Fruit fly (Drosophila melanogaster) whole organism, prepupa: Measurements from ENCODE around the gene JMJD7.
A peak's percentile ranks its signal among the peaks of the same experiment; 100 is the strongest.

ENCODE experiments used
- CG10631 ChIP-seq: fragments of 200-800 bp; sonication (Bioruptor generic); optimal IDR thresholded peaks from 2 replicates; lab custom pipeline; 2016; ENCODE audit warnings: missing biosample characterization, missing genetic modification characterization
- CG10669 ChIP-seq: fragments of 200-800 bp; sonication (Bioruptor generic); optimal IDR thresholded peaks from 3 replicates; lab custom pipeline; 2018; ENCODE audit warnings: missing biosample characterization, mild to moderate bottlenecking, missing genetic modification characterization, moderate library complexity
- CG11762 ChIP-seq: fragments of 200-800 bp; sonication (Bioruptor generic); optimal IDR thresholded peaks from 3 replicates; lab custom pipeline; 2016; ENCODE audit warnings: missing biosample characterization, missing genetic modification characterization; ENCODE audit not compliant: insufficient read depth
- CG15336 ChIP-seq: fragments of 200-800 bp; sonication (Bioruptor generic); IDR thresholded peaks from 2 replicates; pipeline ENCODE4 v1.3.6; 2022; ENCODE audit warnings: missing biosample characterization, missing genetic modification characterization
- CG1621 ChIP-seq: fragments of 200-800 bp; sonication (Bioruptor generic); optimal IDR thresholded peaks from 3 replicates; lab custom pipeline; 2018; ENCODE audit warnings: missing biosample characterization, mild to moderate bottlenecking, missing genetic modification characterization
- CG3032 ChIP-seq: fragments of 200-800 bp; optimal IDR thresholded peaks from 2 replicates; lab custom pipeline; 2019; ENCODE audit warnings: missing biosample characterization, mild to moderate bottlenecking, missing genetic modification characterization, moderate library complexity
- CG31627 ChIP-seq: fragments of 200-800 bp; sonication (Bioruptor generic); optimal IDR thresholded peaks from 3 replicates; lab custom pipeline; 2016; ENCODE audit warnings: missing biosample characterization, missing genetic modification characterization
- CG32006 ChIP-seq: fragments of 200-800 bp; sonication (Bioruptor generic); optimal IDR thresholded peaks from 3 replicates; lab custom pipeline; 2017; ENCODE audit warnings: missing biosample characterization, mild to moderate bottlenecking, missing genetic modification characterization
- CG34406 ChIP-seq: fragments of 200-800 bp; sonication (Bioruptor generic); optimal IDR thresholded peaks from 3 replicates; lab custom pipeline; 2016; ENCODE audit warnings: missing biosample characterization, missing genetic modification characterization
- CG6163 ChIP-seq: fragments of 200-800 bp; sonication (Bioruptor generic); IDR thresholded peaks from 3 replicates; pipeline ENCODE4 v1.3.6; 2022; ENCODE audit warnings: missing biosample characterization, missing genetic modification characterization
- CG6276 ChIP-seq: fragments of 200-800 bp; sonication (Bioruptor generic); optimal IDR thresholded peaks from 2 replicates; lab custom pipeline; 2017; ENCODE audit warnings: missing biosample characterization, mild to moderate bottlenecking, missing genetic modification characterization
- CG6854 ChIP-seq: fragments of 200-800 bp; sonication (Bioruptor generic); optimal IDR thresholded peaks from 2 replicates; lab custom pipeline; 2017; ENCODE audit warnings: missing biosample characterization, mild to moderate bottlenecking, missing genetic modification characterization
- CG7368 ChIP-seq: fragments of 200-800 bp; sonication (Bioruptor generic); optimal IDR thresholded peaks from 3 replicates; lab custom pipeline; 2016; ENCODE audit warnings: missing biosample characterization, missing genetic modification characterization
- CG8119 ChIP-seq: fragments of 200-800 bp; sonication (Bioruptor generic); IDR thresholded peaks from 3 replicates; pipeline ENCODE4 v1.3.6; 2022; ENCODE audit warnings: missing biosample characterization, missing genetic modification characterization
- CG8319 ChIP-seq: fragments of 200-800 bp; sonication (Bioruptor generic); optimal IDR thresholded peaks from 3 replicates; lab custom pipeline; 2016; ENCODE audit warnings: missing biosample characterization, missing genetic modification characterization
- CG8632 ChIP-seq: fragments of 200-800 bp; sonication (Bioruptor generic); optimal IDR thresholded peaks from 3 replicates; lab custom pipeline; 2016; ENCODE audit warnings: missing biosample characterization, missing genetic modification characterization
- Eip78C ChIP-seq: fragments of 200-800 bp; sonication (Bioruptor generic); peaks from one replicate; lab custom pipeline; 2016; ENCODE audit warnings: missing biosample characterization, missing genetic modification characterization
- Eip93F ChIP-seq: fragments of 200-800 bp; sonication (Bioruptor generic); optimal IDR thresholded peaks from 2 replicates; lab custom pipeline; 2016; ENCODE audit warnings: missing biosample characterization, mild to moderate bottlenecking, missing genetic modification characterization
- Ets21C ChIP-seq: fragments of 200-800 bp; sonication (Bioruptor generic); optimal IDR thresholded peaks from 3 replicates; lab custom pipeline; 2016; ENCODE audit warnings: missing biosample characterization, missing genetic modification characterization
- Ets96B ChIP-seq: fragments of 200-800 bp; optimal IDR thresholded peaks from 2 replicates; lab custom pipeline; 2019; ENCODE audit warnings: missing biosample characterization, mild to moderate bottlenecking, missing genetic modification characterization, moderate library complexity
- Gug ChIP-seq: fragments of 200-800 bp; sonication (Bioruptor generic); IDR thresholded peaks from 2 replicates; pipeline ENCODE4 v1.3.6; 2022; ENCODE audit warnings: missing biosample characterization, missing genetic modification characterization
- Hr39 ChIP-seq: fragments of 200-800 bp; sonication (Bioruptor generic); optimal IDR thresholded peaks from 2 replicates; lab custom pipeline; 2016; ENCODE audit warnings: missing biosample characterization, missing genetic modification characterization
- Hr4 ChIP-seq: fragments of 200-800 bp; sonication (Bioruptor generic); optimal IDR thresholded peaks from 3 replicates; lab custom pipeline; 2016; ENCODE audit warnings: missing biosample characterization, missing genetic modification characterization
- Lpt ChIP-seq: fragments of 200-800 bp; sonication (Bioruptor generic); optimal IDR thresholded peaks from 3 replicates; lab custom pipeline; 2016; ENCODE audit warnings: missing biosample characterization, missing genetic modification characterization
- Met ChIP-seq: fragments of 200-800 bp; sonication (Bioruptor generic); optimal IDR thresholded peaks from 3 replicates; lab custom pipeline; 2016; ENCODE audit warnings: missing biosample characterization, missing genetic modification characterization
- OdsH ChIP-seq: fragments of 200-800 bp; sonication (Bioruptor generic); optimal IDR thresholded peaks from 3 replicates; lab custom pipeline; 2016; ENCODE audit warnings: missing biosample characterization, missing genetic modification characterization
- Sox102F ChIP-seq: fragments of 200-800 bp; sonication (Bioruptor generic); optimal IDR thresholded peaks from 2 replicates; lab custom pipeline; 2016; ENCODE audit warnings: missing biosample characterization, mild to moderate bottlenecking, missing genetic modification characterization
- Sox14 ChIP-seq: fragments of 200-800 bp; sonication (Bioruptor generic); optimal IDR thresholded peaks from 3 replicates; lab custom pipeline; 2016; ENCODE audit warnings: missing biosample characterization, missing genetic modification characterization
- Sox15 ChIP-seq: fragments of 200-800 bp; sonication (Bioruptor generic); optimal IDR thresholded peaks from 3 replicates; lab custom pipeline; 2016; ENCODE audit warnings: missing biosample characterization, missing genetic modification characterization
- achi ChIP-seq: fragments of 200-800 bp; sonication (Bioruptor generic); optimal IDR thresholded peaks from 3 replicates; lab custom pipeline; 2016; ENCODE audit warnings: missing biosample characterization, missing genetic modification characterization
- acj6 ChIP-seq: fragments of 200-800 bp; sonication (Bioruptor generic); optimal IDR thresholded peaks from 3 replicates; lab custom pipeline; 2016; ENCODE audit warnings: missing biosample characterization, missing genetic modification characterization
- cyc ChIP-seq: fragments of 200-800 bp; sonication (Bioruptor generic); optimal IDR thresholded peaks from 3 replicates; lab custom pipeline; 2016; ENCODE audit warnings: missing biosample characterization, missing genetic modification characterization
- dac ChIP-seq: fragments of 200-800 bp; sonication (Bioruptor generic); optimal IDR thresholded peaks from 2 replicates; lab custom pipeline; 2017; ENCODE audit warnings: missing biosample characterization, mild to moderate bottlenecking, missing genetic modification characterization
- dsx ChIP-seq: fragments of 200-800 bp; optimal IDR thresholded peaks from 3 replicates; lab custom pipeline; 2019; ENCODE audit warnings: missing biosample characterization, mild to moderate bottlenecking, missing genetic modification characterization, moderate library complexity; ENCODE audit not compliant: poor library complexity, severe bottlenecking
- eg ChIP-seq: fragments of 200-800 bp; sonication (Bioruptor generic); IDR thresholded peaks from 3 replicates; pipeline ENCODE4 v1.3.6; 2022; ENCODE audit warnings: missing biosample characterization, missing genetic modification characterization
- esn ChIP-seq: fragments of 200-800 bp; sonication (Bioruptor generic); optimal IDR thresholded peaks from 2 replicates; lab custom pipeline; 2016; ENCODE audit warnings: missing biosample characterization, mild to moderate bottlenecking, missing genetic modification characterization, moderate library complexity
- fkh ChIP-seq: fragments of 200-800 bp; sonication (Bioruptor generic); optimal IDR thresholded peaks from 3 replicates; lab custom pipeline; 2017; ENCODE audit warnings: missing biosample characterization, mild to moderate bottlenecking, missing genetic modification characterization, moderate library complexity
- net ChIP-seq: fragments of 200-800 bp; sonication (Bioruptor generic); optimal IDR thresholded peaks from 3 replicates; lab custom pipeline; 2016; ENCODE audit warnings: missing biosample characterization, missing genetic modification characterization
- salr ChIP-seq, 2 experiments: fragments of 200-800 bp; sonication (Bioruptor generic); optimal IDR thresholded peaks; 3 replicates each; lab custom pipeline; 2016 to 2018; ENCODE audit warnings: missing biosample characterization in 2 of 2, missing genetic modification characterization in 2 of 2, mild to moderate bottlenecking in 1 of 2
- spab ChIP-seq: fragments of 200-800 bp; sonication (Bioruptor generic); optimal IDR thresholded peaks from 2 replicates; lab custom pipeline; 2017; ENCODE audit warnings: missing biosample characterization, mild to moderate bottlenecking, missing genetic modification characterization, missing genetic modification reagents
- ss ChIP-seq, 2 experiments: fragments of 200-800 bp; sonication (Bioruptor generic); optimal IDR thresholded peaks; 2 replicates in 1 of 2; 3 replicates in 1 of 2; lab custom pipeline; 2017 to 2018; ENCODE audit warnings: mild to moderate bottlenecking in 2 of 2, missing biosample characterization in 2 of 2, missing genetic modification characterization in 2 of 2, moderate library complexity in 1 of 2
- vri ChIP-seq: fragments of 200-800 bp; sonication (Bioruptor generic); optimal IDR thresholded peaks from 3 replicates; lab custom pipeline; 2016; ENCODE audit warnings: missing biosample characterization, mild to moderate bottlenecking, missing genetic modification characterization

The JMJD7 gene

dm6 chr3L:13476070-13476469, 26.0 kb upstream of the JMJD7 start (continued):
- TF ChIP-seq esn (GFP tag; lab: Kevin White, UChicago), result no peak
- no peak for TF ChIP-seq salr (GFP tag; optimal IDR thresholded peaks at IDR 0.05; lab: Kevin White, UChicago)
- TF ChIP-seq CG15336 (GFP tag; lab: Robert Waterston, UW), result peak; percentile 59
- no peak for TF ChIP-seq CG11762 (GFP tag; lab: Kevin White, UChicago)
- TF ChIP-seq achi, result no peak
- TF ChIP-seq spab (GFP tag; lab: Kevin White, UChicago), result no peak
- no peak for TF ChIP-seq CG31627 (GFP tag; lab: Kevin White, UChicago)

dm6 chr3L:13474607-13475006, 24.5 kb upstream of the JMJD7 start, which contains the start of gene CG10089:
Gene CG10089, minus strand, starts transcription at chr3L:13474787.
- TF ChIP-seq Gug, result no peak
- peak; percentile 31 for TF ChIP-seq Eip78C (GFP tag; lab: Kevin White, UChicago)

DNA sequence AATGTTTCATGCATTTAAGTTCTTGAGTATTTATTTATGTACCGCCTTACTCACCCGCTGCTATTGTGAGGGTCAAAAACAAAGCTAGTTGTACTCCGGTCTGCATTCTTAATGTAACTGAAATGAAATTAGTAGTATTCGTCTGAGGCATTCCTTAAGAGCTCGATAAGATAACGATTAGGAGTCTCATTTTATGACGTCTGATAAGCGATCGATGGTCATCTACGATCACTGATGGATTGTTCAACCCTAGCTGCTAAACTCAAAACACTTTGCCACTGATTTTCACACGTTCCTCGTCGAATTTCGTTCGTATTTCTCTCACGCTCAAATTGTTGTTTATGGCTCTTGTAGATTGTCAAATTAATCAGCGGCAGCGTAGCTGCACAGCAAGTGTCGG, 7.0 kb upstream of the JMJD7 start, which contains the start of gene CG10116:
Gene CG10116 (minus strand): TSS at position 106 of the 400 bp plus-strand sequence.
- TF ChIP-seq CG8119 (GFP tag; lab: Robert Waterston, UW) (no peak), CG8319 (GFP tag; lab: Kevin White, UChicago) (no peak), achi (no peak), Hr4 (no peak), Lpt (GFP tag; lab: Kevin White, UChicago) (no peak), CG32006 (GFP tag; lab: Kevin White, UChicago) (no peak), CG11762 (GFP tag; lab: Kevin White, UChicago) (no peak), dac (GFP tag; lab: Kevin White, UChicago) (no peak), net (no peak), Sox15 (GFP tag; lab: Kevin White, UChicago) (no peak), fkh (no peak), salr (GFP tag; optimal IDR thresholded peaks at IDR 0.05; lab: Kevin White, UChicago) (no peak), Sox102F (GFP tag; lab: Kevin White, UChicago) (no peak), CG10631 (GFP tag; lab: Kevin White, UChicago) (no peak), CG3032 (tag; lab: Kevin White, UChicago) (no peak), CG6854 (no peak), CG6163 (GFP tag; lab: Robert Waterston, UW) (no peak)
- TF ChIP-seq, all 60 proteins: peak for 0

DNA sequence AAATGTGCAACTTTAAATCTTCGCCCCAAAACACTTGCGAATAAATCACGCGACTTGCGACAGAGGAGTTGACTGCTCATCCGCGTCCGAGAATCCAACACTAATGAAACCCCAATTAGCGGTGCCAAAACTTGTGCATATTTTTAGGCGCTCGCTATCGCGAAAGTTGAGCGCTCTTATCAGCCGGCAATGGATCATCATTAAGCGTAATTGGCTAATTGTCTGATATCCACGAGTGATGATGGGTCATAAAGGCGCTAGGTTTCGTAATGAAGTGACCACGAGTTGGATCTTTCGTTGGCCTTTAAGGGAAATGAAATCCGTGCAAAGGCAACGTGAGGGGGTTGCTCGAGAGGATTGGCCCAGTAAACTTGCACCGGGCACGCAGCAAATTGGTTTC, 4.7 kb upstream of the JMJD7 start:
- no peak for TF ChIP-seq net
- no peak for TF ChIP-seq CG6854
- TF ChIP-seq ss (GFP tag; optimal IDR thresholded peaks at IDR 0.05; lab: Kevin White, UChicago), result no peak
- TF ChIP-seq Hr4, result no peak
- peak; percentile 14 for TF ChIP-seq vri (GFP tag; lab: Kevin White, UChicago)
- TF ChIP-seq fkh, result no peak

dm6 chr3L:13452281-13452680, 2.2 kb upstream of the JMJD7 start:
- TF ChIP-seq CG34406 (GFP tag; lab: Kevin White, UChicago) (no peak), CG10669 (GFP tag; lab: Kevin White, UChicago) (no peak), fkh (no peak), CG1621 (tag; lab: Kevin White, UChicago) (no peak), spab (GFP tag; lab: Kevin White, UChicago) (no peak), Ets21C (no peak), CG7368 (no peak), CG6276 (GFP tag; lab: Kevin White, UChicago) (peak; percentile 57), cyc (GFP tag; lab: Kevin White, UChicago) (no peak), OdsH (GFP tag; lab: Kevin White, UChicago) (peak; percentile 31), salr (GFP tag; optimal IDR thresholded peaks at IDR 0.05; lab: Kevin White, UChicago) (peak in 1 of 2 experiments; percentile 24), CG3032 (tag; lab: Kevin White, UChicago) (no peak), Sox14 (GFP tag; lab: Kevin White, UChicago) (no peak), dsx (GFP tag; lab: Kevin White, UChicago) (no peak), CG11762 (GFP tag; lab: Kevin White, UChicago) (no peak), Hr4 (peak; percentile 61), CG8632 (GFP tag; lab: Kevin White, UChicago) (no peak), Hr39 (GFP tag; lab: Kevin White, UChicago) (peak; percentile 18), Eip78C (GFP tag; lab: Kevin White, UChicago) (peak; percentile 20), Sox102F (GFP tag; lab: Kevin White, UChicago) (no peak), Eip93F (GFP tag; lab: Kevin White, UChicago) (no peak), CG8319 (GFP tag; lab: Kevin White, UChicago) (no peak), achi (no peak), Met (GFP tag; lab: Kevin White, UChicago) (no peak), eg (GFP tag; lab: Robert Waterston, UW) (peak; percentile 69), CG15336 (GFP tag; lab: Robert Waterston, UW) (peak; percentile 49; the same call in 1 of the 2 replicates), esn (GFP tag; lab: Kevin White, UChicago) (no peak), acj6 (GFP tag; lab: Kevin White, UChicago) (no peak), Ets96B (tag; lab: Kevin White, UChicago) (no peak)
